Worm (Caenorhabditis elegans) whole organism, L4 larva: ENCODE measurements around the gene ZK688.5.

ENCODE experiments used
- D1046.2 ChIP-seq: fragments of 200-800 bp; sonication (Bioruptor generic); IDR thresholded peaks from 2 replicates; pipeline ENCODE4 v1.3.6; 2022; ENCODE audit warnings: missing genetic modification characterization, missing compliant biosample characterization
- T20F7.1 ChIP-seq: fragments of 200-800 bp; sonication (Bioruptor generic); optimal IDR thresholded peaks from 2 replicates; lab custom pipeline; 2018; ENCODE audit warnings: mild to moderate bottlenecking, missing genetic modification characterization, missing compliant biosample characterization
- aha-1 ChIP-seq: fragments of 150-350 bp; peaks from one replicate; lab custom pipeline; 2014; ENCODE audit warnings: missing biosample characterization, missing genetic modification characterization
- aly-2 ChIP-seq: sonication (generic microtip); optimal IDR thresholded peaks from 2 replicates; lab custom pipeline; 2018; ENCODE audit warnings: missing biosample characterization, missing genetic modification characterization
- ceh-20 ChIP-seq: fragments of 200-800 bp; sonication (Bioruptor generic); IDR thresholded peaks from 2 replicates; pipeline ENCODE4 v1.3.6; 2022; ENCODE audit warnings: missing genetic modification reagents, missing genetic modification characterization, missing compliant biosample characterization
- ceh-82 ChIP-seq: sonication (generic microtip); optimal IDR thresholded peaks from 2 replicates; lab custom pipeline; 2017; ENCODE audit warnings: missing biosample characterization, missing genetic modification characterization
- daf-8 ChIP-seq: fragments of 200-800 bp; sonication (Bioruptor generic); IDR thresholded peaks from 2 replicates; pipeline ENCODE4 v1.3.6; 2022; ENCODE audit warnings: missing genetic modification characterization, missing compliant biosample characterization
- duxl-1 ChIP-seq: sonication (generic microtip); optimal IDR thresholded peaks from 2 replicates; lab custom pipeline; 2016; ENCODE audit warnings: mild to moderate bottlenecking, missing genetic modification characterization, moderate library complexity, missing compliant biosample characterization; ENCODE audit not compliant: poor library complexity
- dve-1 ChIP-seq: sonication (generic microtip); optimal IDR thresholded peaks from 2 replicates; lab custom pipeline; 2017; ENCODE audit warnings: antibody characterized with exemption, mild to moderate bottlenecking, missing genetic modification characterization, missing compliant biosample characterization; ENCODE audit not compliant: insufficient read depth
- egl-43 ChIP-seq: fragments of 200-800 bp; sonication (Bioruptor generic); IDR thresholded peaks from 2 replicates; pipeline ENCODE4 v1.3.6; 2022; ENCODE audit warnings: missing genetic modification reagents, missing genetic modification characterization, missing compliant biosample characterization
- fos-1 ChIP-seq: fragments of 150-350 bp; optimal IDR thresholded peaks from 2 replicates; lab custom pipeline; 2014; ENCODE audit warnings: missing biosample characterization, missing genetic modification characterization
- hlh-11 ChIP-seq: fragments of 200-800 bp; sonication (Bioruptor generic); optimal IDR thresholded peaks from 2 replicates; lab custom pipeline; 2018; ENCODE audit warnings: mild to moderate bottlenecking, missing genetic modification characterization, missing compliant biosample characterization
- lin-15B ChIP-seq: fragments of 150-350 bp; sonication (generic microtip); optimal IDR thresholded peaks from 3 replicates; lab custom pipeline; 2014; ENCODE audit warnings: missing biosample characterization, missing genetic modification characterization
- lir-3 ChIP-seq: sonication (generic microtip); optimal IDR thresholded peaks from 2 replicates; lab custom pipeline; 2016; ENCODE audit warnings: mild to moderate bottlenecking, missing genetic modification characterization, missing compliant biosample characterization
- lsy-2 ChIP-seq, 2 experiments: fragments of 150-350 bp in 1 of 2; sonication (generic microtip) in 1 of 2; optimal IDR thresholded peaks; 2 replicates each; lab custom pipeline; 2014 to 2017; ENCODE audit warnings: missing biosample characterization in 2 of 2, missing genetic modification characterization in 2 of 2
- mdl-1 ChIP-seq, 2 experiments: fragments of 150-350 bp in 1 of 2; sonication (generic microtip) in 1 of 2; optimal IDR thresholded peaks; 2 replicates each; lab custom pipeline; 2014 to 2017; ENCODE audit warnings: missing biosample characterization in 2 of 2, missing genetic modification characterization in 2 of 2
- mdt-29 ChIP-seq: fragments of 200-800 bp; sonication (Bioruptor generic); IDR thresholded peaks from 2 replicates; pipeline ENCODE4 v1.3.6; 2022; ENCODE audit warnings: missing genetic modification reagents, missing genetic modification characterization, missing compliant biosample characterization
- mep-1 ChIP-seq: fragments of 150-350 bp; sonication (generic microtip); optimal IDR thresholded peaks from 3 replicates; lab custom pipeline; 2014; ENCODE audit warnings: missing biosample characterization, missing genetic modification characterization
- nhr-111 ChIP-seq: fragments of 200-800 bp; sonication (Bioruptor generic); optimal IDR thresholded peaks from 2 replicates; lab custom pipeline; 2018; ENCODE audit warnings: mild to moderate bottlenecking, missing genetic modification characterization, missing compliant biosample characterization
- nhr-41 ChIP-seq: fragments of 200-800 bp; sonication (Bioruptor generic); IDR thresholded peaks from 2 replicates; pipeline ENCODE4 v1.3.6; 2022; ENCODE audit warnings: missing genetic modification reagents, missing genetic modification characterization, missing compliant biosample characterization
- nhr-42 ChIP-seq: fragments of 200-800 bp; sonication (Bioruptor generic); IDR thresholded peaks from 2 replicates; pipeline ENCODE4 v1.3.6; 2022; ENCODE audit warnings: missing genetic modification characterization, missing compliant biosample characterization
- saeg-2 ChIP-seq: fragments of 200-800 bp; sonication (Bioruptor generic); IDR thresholded peaks from 2 replicates; pipeline ENCODE4 v1.3.6; 2022; ENCODE audit warnings: missing genetic modification reagents, missing genetic modification characterization, missing compliant biosample characterization
- sdz-12 ChIP-seq: fragments of 200-800 bp; sonication (Bioruptor generic); optimal IDR thresholded peaks from 2 replicates; lab custom pipeline; 2018; ENCODE audit warnings: mild to moderate bottlenecking, missing genetic modification characterization, missing compliant biosample characterization
- set-16 ChIP-seq: fragments of 200-800 bp; sonication (Bioruptor generic); IDR thresholded peaks from 2 replicates; pipeline ENCODE4 v1.3.6; 2022; ENCODE audit warnings: missing genetic modification reagents, missing genetic modification characterization, missing compliant biosample characterization
- snpc-1.2 ChIP-seq: fragments of 200-800 bp; sonication (Bioruptor generic); IDR thresholded peaks from 2 replicates; pipeline ENCODE4 v1.3.6; 2022; ENCODE audit warnings: missing genetic modification reagents, missing genetic modification characterization, missing compliant biosample characterization
- spr-1 ChIP-seq: sonication (generic microtip); optimal IDR thresholded peaks from 2 replicates; lab custom pipeline; 2016; ENCODE audit warnings: mild to moderate bottlenecking, missing genetic modification characterization, missing compliant biosample characterization
- unc-39 ChIP-seq: sonication (generic microtip); optimal IDR thresholded peaks from 2 replicates; lab custom pipeline; 2017; ENCODE audit warnings: missing biosample characterization, missing genetic modification characterization
- unc-62 ChIP-seq, 3 experiments: fragments of 150-350 bp in 1 of 3; sonication (generic microtip); optimal IDR thresholded peaks in 2 of 3; peaks in 1 of 3; 1 replicate in 1 of 3; 2 replicates in 2 of 3; lab custom pipeline; 2014 to 2017; ENCODE audit warnings: missing biosample characterization in 3 of 3, missing genetic modification characterization in 3 of 3, missing genetic modification reagents in 3 of 3, missing genotype in 1 of 3
- zag-1 ChIP-seq: fragments of 150-350 bp; optimal IDR thresholded peaks from 2 replicates; lab custom pipeline; 2014; ENCODE audit warnings: missing biosample characterization, missing genetic modification characterization
- zfp-2 ChIP-seq: sonication (generic microtip); optimal IDR thresholded peaks from 2 replicates; lab custom pipeline; 2016; ENCODE audit warnings: mild to moderate bottlenecking, missing genetic modification characterization, missing compliant biosample characterization
- zip-11 ChIP-seq: fragments of 200-800 bp; sonication (Bioruptor generic); IDR thresholded peaks from 2 replicates; pipeline ENCODE4 v1.3.6; 2022; ENCODE audit warnings: missing genetic modification characterization, missing compliant biosample characterization

ZK688.5 gene

ce11 chrIII:7843536-7843935 is 47.9 kb downstream of the ZK688.5 start, which contains the start of gene ZK652.8:
ZK652.8 (minus strand) TSS chrIII:7843636.
- TF ChIP-seq lir-3 (tag; lab: Kevin White, UChicago) (no peak), mdt-29 (GFP tag; lab: Robert Waterston, UW) (no peak), aha-1 (peak; percentile 59), saeg-2 (GFP tag; lab: Robert Waterston, UW) (no peak), zag-1 (tag; lab: Kevin White, UChicago) (no peak)

- TF ChIP-seq zip-11 (GFP tag; lab: Robert Waterston, UW): no peak
- no peak for TF ChIP-seq ceh-82 (tag; lab: Kevin White, UChicago)
- no peak for TF ChIP-seq mdl-1 (tag; optimal IDR thresholded peaks at IDR 0.05; lab: Kevin White, UChicago)
- TF ChIP-seq spr-1 (tag; lab: Kevin White, UChicago): no peak
- no peak for TF ChIP-seq aly-2 (tag; lab: Kevin White, UChicago)
- TF ChIP-seq snpc-1.2 (GFP tag; lab: Robert Waterston, UW): no peak
- TF ChIP-seq nhr-41 (GFP tag; lab: Robert Waterston, UW): no peak
- no peak for TF ChIP-seq fos-1 (tag; lab: Kevin White, UChicago)
- no peak for TF ChIP-seq duxl-1 (tag; lab: Kevin White, UChicago)
- TF ChIP-seq mep-1 (tag; lab: Kevin White, UChicago): no peak
- no peak for TF ChIP-seq set-16
- TF ChIP-seq ceh-20: no peak
- TF ChIP-seq lsy-2 (tag; optimal IDR thresholded peaks at IDR 0.05; lab: Kevin White, UChicago): no peak
- no peak for TF ChIP-seq T20F7.1
These were observed 52.3 kb downstream of the ZK688.5 start, which contains the start of gene ceh-23 for ce11 chrIII:7838907-7839642. ceh-23 (plus strand) TSS chrIII:7839592.

DNA sequence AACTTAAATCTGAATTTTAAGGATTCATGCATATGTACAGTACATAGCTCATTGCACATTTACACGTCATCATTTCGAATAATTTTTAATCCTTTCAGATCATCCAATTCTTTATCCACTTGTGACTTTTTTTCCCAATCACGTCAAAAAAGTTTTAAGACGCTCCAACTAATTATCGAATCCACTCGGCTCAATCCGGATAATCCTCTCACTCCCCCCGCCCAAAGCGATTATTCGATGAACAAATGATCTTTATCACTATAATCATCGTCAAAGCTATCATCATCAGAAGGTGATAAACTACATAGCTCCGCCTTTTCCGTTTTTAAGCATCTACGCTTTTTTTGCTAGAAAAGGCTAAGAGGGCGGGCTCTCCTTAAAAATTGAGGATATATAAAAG is 53.9 kb downstream of the ZK688.5 start:
- TF ChIP-seq saeg-2 (GFP tag; lab: Robert Waterston, UW) (no peak), daf-8 (GFP tag; lab: Robert Waterston, UW) (no peak), sdz-12 (GFP tag; lab: Kevin White, UChicago) (no peak), egl-43 (GFP tag; lab: Robert Waterston, UW) (no peak), D1046.2 (GFP tag; lab: Robert Waterston, UW) (no peak), lin-15B (tag; lab: Kevin White, UChicago) (no peak), dve-1 (tag; lab: Kevin White, UChicago) (no peak), nhr-42 (GFP tag; lab: Robert Waterston, UW) (no peak), ceh-82 (tag; lab: Kevin White, UChicago) (no peak), hlh-11 (no peak), nhr-111 (GFP tag; lab: Kevin White, UChicago) (no peak), unc-39 (tag; lab: Kevin White, UChicago) (no peak), lsy-2 (tag; optimal IDR thresholded peaks at IDR 0.05; lab: Kevin White, UChicago) (no peak), mdl-1 (tag; optimal IDR thresholded peaks at IDR 0.05; lab: Kevin White, UChicago) (no peak), nhr-41 (GFP tag; lab: Robert Waterston, UW) (no peak)

DNA sequence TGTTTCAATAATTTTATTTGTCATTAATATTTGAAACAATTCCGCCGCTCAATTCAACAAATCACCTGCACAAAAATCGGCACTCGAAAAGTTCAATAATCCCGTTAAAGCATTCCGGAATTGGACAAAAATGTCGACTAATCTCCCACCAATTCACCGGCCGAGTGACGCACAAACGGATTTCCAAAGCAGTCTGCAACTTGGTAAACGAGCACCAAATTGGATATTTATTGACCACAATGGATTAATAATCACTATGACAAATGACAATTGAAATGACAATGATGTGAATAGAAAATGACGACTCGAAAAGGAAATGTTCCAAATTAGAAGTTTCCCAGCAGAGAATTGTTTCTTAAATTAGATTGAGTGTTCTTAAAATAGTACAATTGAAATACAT is 55.7 kb downstream of the ZK688.5 start:
- TF ChIP-seq unc-62 (GFP tag; optimal IDR thresholded peaks at IDR 0.05 in 1 of 2; lab: Kevin White, UChicago) (peak in 1 of 2 experiments; percentile 13), unc-62 (tag; optimal IDR thresholded peaks at IDR 0.05; lab: Kevin White, UChicago) (no peak), zfp-2 (no peak)
